Fruit fly (Drosophila melanogaster): Measurements from ENCODE around the gene Prx6a.

DNA sequence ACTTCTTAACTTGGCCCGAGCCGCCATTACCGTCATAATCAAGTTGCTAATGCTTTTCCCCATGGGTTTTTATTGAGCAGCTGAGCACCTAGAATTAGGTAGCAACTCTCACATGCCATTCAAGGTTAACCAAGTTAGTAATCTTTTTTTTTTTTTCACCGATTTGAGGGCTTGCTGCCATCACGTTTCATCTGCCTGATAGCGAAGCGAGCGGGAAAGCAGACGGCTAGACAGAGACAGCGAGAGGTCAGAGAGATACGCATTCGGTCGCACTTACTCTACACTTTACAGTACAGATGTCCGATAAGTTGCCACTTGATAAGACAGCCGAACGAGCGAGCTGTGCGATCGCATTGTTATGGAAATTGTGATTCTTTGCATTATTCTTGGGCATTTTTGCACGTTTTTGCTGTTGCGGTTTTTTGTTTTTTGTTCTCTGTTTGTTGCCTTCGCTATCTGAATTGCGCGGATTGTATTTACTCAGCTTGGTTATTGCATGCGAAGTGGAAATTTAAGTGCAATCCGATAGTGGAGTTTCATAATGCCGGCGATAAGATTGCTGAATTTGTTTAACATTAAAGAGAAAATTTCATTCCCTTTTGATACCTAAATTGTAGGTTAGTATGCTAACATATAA, 22.5 kb upstream of the Prx6a start:
- no peak for TF ChIP-seq Pif1B (GFP tag; optimal IDR thresholded peaks at IDR 0.05)
- TF ChIP-seq CG17806 (tag; optimal IDR thresholded peaks at IDR 0.05) = no peak
- no peak for TF ChIP-seq CG4496 (GFP tag; IDR thresholded peaks at IDR 0.05)
- no peak for TF ChIP-seq CG8159 (tag; optimal IDR thresholded peaks at IDR 0.05)
- TF ChIP-seq fd96Ca (GFP tag; IDR thresholded peaks at IDR 0.05) = no peak
- no peak for TF ChIP-seq CG32121 (GFP tag; IDR thresholded peaks at IDR 0.05)
- TF ChIP-seq D1 (tag; optimal IDR thresholded peaks at IDR 0.05) = no peak
- TF ChIP-seq EcR (GFP tag; optimal IDR thresholded peaks at IDR 0.05) = peak; percentile 75
- peak; percentile 4 for TF ChIP-seq CG14655 (GFP tag; optimal IDR thresholded peaks at IDR 0.05)
- no peak for TF ChIP-seq CG10348 (GFP tag; IDR thresholded peaks at IDR 0.05)
